Worm (Caenorhabditis elegans): ENCODE results near the gene slc-25A21.
A peak's percentile ranks its signal among the peaks of the same experiment; 100 is the strongest.

DNA sequence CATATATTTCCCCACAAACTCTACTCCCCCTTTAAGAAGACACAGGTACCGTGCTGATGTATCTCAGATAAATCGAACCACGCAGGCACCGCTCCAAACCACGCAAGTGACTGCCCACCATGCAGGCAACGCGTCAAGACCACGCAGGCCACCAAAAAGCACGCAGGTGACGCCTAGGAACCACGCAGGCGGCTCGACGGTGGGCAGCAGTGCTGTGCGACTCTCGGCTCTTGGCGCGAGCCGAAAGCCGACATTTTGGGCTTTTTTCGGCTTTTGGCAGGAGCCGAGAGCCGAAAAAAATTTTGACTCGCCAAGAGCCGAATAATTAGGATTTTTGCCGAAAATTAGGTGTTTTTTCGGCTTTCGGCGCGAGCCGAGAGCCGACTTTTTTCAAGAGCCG lies 53.5 kb downstream of the slc-25A21 start:
- TF ChIP-seq T22C8.4 (GFP tag; IDR thresholded peaks at IDR 0.05) (no peak), cog-1 (tag; optimal IDR thresholded peaks at IDR 0.05) (no peak), klf-2 (GFP tag; conservative IDR thresholded peaks at IDR 0.05) (no peak), ztf-23 (GFP tag; IDR thresholded peaks at IDR 0.05) (no peak), flt-1 (GFP tag; IDR thresholded peaks at IDR 0.05) (no peak), ztf-29 (GFP tag; IDR thresholded peaks at IDR 0.05) (no peak), med-1 (GFP tag; optimal IDR thresholded peaks at IDR 0.05; ENCODE audit: insufficient read depth) (no peak), tab-1 (GFP tag; IDR thresholded peaks at IDR 0.05) (0 out of 2 replicates have a peak, but pooled peaks have one; percentile 25)

Measured in whole organism, midembryonic.